Worm (Caenorhabditis elegans) whole organism, L4 larva: ENCODE data around the gene brd-1.
A peak's percentile ranks its signal among the peaks of the same experiment; 100 is the strongest.

ENCODE experiments used
- D1046.2 ChIP-seq: fragments of 200-800 bp; sonication (Bioruptor generic); IDR thresholded peaks from 2 replicates; pipeline ENCODE4 v1.3.6; 2022; ENCODE audit warnings: missing genetic modification characterization, missing compliant biosample characterization
- F10B5.3 ChIP-seq: sonication (generic microtip); optimal IDR thresholded peaks from 2 replicates; lab custom pipeline; 2016; ENCODE audit warnings: mild to moderate bottlenecking, missing genetic modification characterization, missing compliant biosample characterization
- F37D6.2 ChIP-seq: sonication (generic microtip); optimal IDR thresholded peaks from 2 replicates; lab custom pipeline; 2016; ENCODE audit warnings: mild to moderate bottlenecking, missing genetic modification characterization, missing compliant biosample characterization
- F49E8.2 ChIP-seq: sonication (generic microtip); optimal IDR thresholded peaks from 2 replicates; lab custom pipeline; 2016; ENCODE audit warnings: missing compliant biosample characterization, mild to moderate bottlenecking, missing genetic modification characterization, borderline replicate concordance
- R02D3.7 ChIP-seq: fragments of 150-350 bp; sonication (generic microtip); optimal IDR thresholded peaks from 3 replicates; lab custom pipeline; 2014; ENCODE audit warnings: missing biosample characterization, missing genetic modification characterization
- T20F7.1 ChIP-seq: fragments of 200-800 bp; sonication (Bioruptor generic); optimal IDR thresholded peaks from 2 replicates; lab custom pipeline; 2018; ENCODE audit warnings: mild to moderate bottlenecking, missing genetic modification characterization, missing compliant biosample characterization
- Y105C5A.15 ChIP-seq: fragments of 200-800 bp; sonication (Bioruptor generic); IDR thresholded peaks from 2 replicates; pipeline ENCODE4 v1.3.6; 2022; ENCODE audit warnings: missing genetic modification characterization, missing compliant biosample characterization
- Y48G9A.11 ChIP-seq: fragments of 200-800 bp; sonication (Bioruptor generic); IDR thresholded peaks from 2 replicates; pipeline ENCODE4 v1.3.6; 2022; ENCODE audit warnings: missing genetic modification reagents, missing genetic modification characterization, missing compliant biosample characterization
- ZK337.2 ChIP-seq: fragments of 200-800 bp; sonication (Bioruptor generic); IDR thresholded peaks from 2 replicates; pipeline ENCODE4 v1.3.6; 2022; ENCODE audit warnings: missing genetic modification reagents, missing genetic modification characterization, missing compliant biosample characterization
- ZK546.5 ChIP-seq, 2 experiments: sonication (generic microtip); optimal IDR thresholded peaks; 2 replicates each; lab custom pipeline; 2017; ENCODE audit warnings: missing biosample characterization in 2 of 2, missing genetic modification characterization in 2 of 2
- aly-2 ChIP-seq: sonication (generic microtip); optimal IDR thresholded peaks from 2 replicates; lab custom pipeline; 2018; ENCODE audit warnings: missing biosample characterization, missing genetic modification characterization
- ama-1 ChIP-seq: fragments of 150-350 bp; optimal IDR thresholded peaks from 2 replicates; lab custom pipeline; 2014; ENCODE audit warnings: inconsistent platforms, mixed read lengths
- attf-4 ChIP-seq: sonication (generic microtip); optimal IDR thresholded peaks from 3 replicates; lab custom pipeline; 2017; ENCODE audit warnings: missing biosample characterization, missing genetic modification characterization
- ceh-20 ChIP-seq: fragments of 200-800 bp; sonication (Bioruptor generic); IDR thresholded peaks from 2 replicates; pipeline ENCODE4 v1.3.6; 2022; ENCODE audit warnings: missing genetic modification reagents, missing genetic modification characterization, missing compliant biosample characterization
- ceh-32 ChIP-seq: sonication (generic microtip); optimal IDR thresholded peaks from 2 replicates; lab custom pipeline; 2016; ENCODE audit warnings: mild to moderate bottlenecking, missing genetic modification characterization, missing compliant biosample characterization; ENCODE audit not compliant: poor library complexity
- ceh-62 ChIP-seq: sonication (generic microtip); optimal IDR thresholded peaks from 2 replicates; lab custom pipeline; 2017; ENCODE audit warnings: missing biosample characterization, missing genetic modification characterization
- ces-1 ChIP-seq: fragments of 150-350 bp; sonication (generic microtip); optimal IDR thresholded peaks from 4 replicates; lab custom pipeline; 2014; ENCODE audit warnings: missing biosample characterization, missing genetic modification reagents, missing genetic modification characterization
- daf-16 ChIP-seq, 3 experiments: sonication (generic microtip); optimal IDR thresholded peaks; 2 replicates each; lab custom pipeline; 2016 to 2017; ENCODE audit warnings: missing genetic modification characterization in 3 of 3, missing genetic modification reagents in 3 of 3, mild to moderate bottlenecking in 2 of 3, missing compliant biosample characterization in 2 of 3, missing biosample characterization in 1 of 3, moderate library complexity in 1 of 3
- daf-19 ChIP-seq: fragments of 200-800 bp; sonication (Bioruptor generic); conservative IDR thresholded peaks from 2 replicates; pipeline ENCODE4 v1.3.6; 2022; ENCODE audit warnings: missing genetic modification characterization, missing compliant biosample characterization
- dmd-6 ChIP-seq: fragments of 200-800 bp; sonication (Bioruptor generic); IDR thresholded peaks from 2 replicates; pipeline ENCODE4 v1.3.6; 2022; ENCODE audit warnings: missing genetic modification reagents, missing genetic modification characterization, missing compliant biosample characterization
- dpl-1 ChIP-seq: fragments of 150-350 bp; optimal IDR thresholded peaks from 2 replicates; lab custom pipeline; 2014; ENCODE audit warnings: missing biosample characterization, missing genetic modification reagents, missing genetic modification characterization
- dve-1 ChIP-seq: sonication (generic microtip); optimal IDR thresholded peaks from 2 replicates; lab custom pipeline; 2017; ENCODE audit warnings: antibody characterized with exemption, mild to moderate bottlenecking, missing genetic modification characterization, missing compliant biosample characterization; ENCODE audit not compliant: insufficient read depth
- egl-27 ChIP-seq: sonication (generic microtip); optimal IDR thresholded peaks from 3 replicates; lab custom pipeline; 2017; ENCODE audit warnings: missing biosample characterization, missing genetic modification reagents, missing genetic modification characterization
- hif-1 ChIP-seq, 2 experiments: sonication (generic microtip); optimal IDR thresholded peaks; 2 replicates each; lab custom pipeline; 2016 to 2017; ENCODE audit warnings: missing compliant biosample characterization in 2 of 2, missing genetic modification characterization in 2 of 2, missing genetic modification reagents in 2 of 2, missing genotype in 2 of 2, mild to moderate bottlenecking in 1 of 2
- hlh-11 ChIP-seq: fragments of 200-800 bp; sonication (Bioruptor generic); optimal IDR thresholded peaks from 2 replicates; lab custom pipeline; 2018; ENCODE audit warnings: mild to moderate bottlenecking, missing genetic modification characterization, missing compliant biosample characterization
- jun-1 ChIP-seq: fragments of 150-350 bp; optimal IDR thresholded peaks from 2 replicates; lab custom pipeline; 2014; ENCODE audit warnings: missing biosample characterization, missing genetic modification reagents, missing genetic modification characterization
- lin-1 ChIP-seq: fragments of 200-800 bp; sonication (Bioruptor generic); IDR thresholded peaks from 2 replicates; pipeline ENCODE4 v1.3.6; 2022; ENCODE audit warnings: missing genetic modification reagents, missing genetic modification characterization, missing compliant biosample characterization
- lin-13 ChIP-seq: fragments of 150-350 bp; optimal IDR thresholded peaks from 2 replicates; lab custom pipeline; 2014; ENCODE audit warnings: missing biosample characterization, missing genetic modification reagents, missing genetic modification characterization
- lin-39 ChIP-seq: fragments of 150-350 bp; optimal IDR thresholded peaks from 2 replicates; lab custom pipeline; 2014; ENCODE audit warnings: missing biosample characterization, missing genetic modification reagents, missing genetic modification characterization
- lsy-2 ChIP-seq, 2 experiments: fragments of 150-350 bp in 1 of 2; sonication (generic microtip) in 1 of 2; optimal IDR thresholded peaks; 2 replicates each; lab custom pipeline; 2014 to 2017; ENCODE audit warnings: missing biosample characterization in 2 of 2, missing genetic modification characterization in 2 of 2
- mdl-1 ChIP-seq, 2 experiments: fragments of 150-350 bp in 1 of 2; sonication (generic microtip) in 1 of 2; optimal IDR thresholded peaks; 2 replicates each; lab custom pipeline; 2014 to 2017; ENCODE audit warnings: missing biosample characterization in 2 of 2, missing genetic modification characterization in 2 of 2
- mdt-29 ChIP-seq: fragments of 200-800 bp; sonication (Bioruptor generic); IDR thresholded peaks from 2 replicates; pipeline ENCODE4 v1.3.6; 2022; ENCODE audit warnings: missing genetic modification reagents, missing genetic modification characterization, missing compliant biosample characterization
- mep-1 ChIP-seq: fragments of 150-350 bp; sonication (generic microtip); optimal IDR thresholded peaks from 3 replicates; lab custom pipeline; 2014; ENCODE audit warnings: missing biosample characterization, missing genetic modification characterization
- nhr-10 ChIP-seq: fragments of 150-350 bp; optimal IDR thresholded peaks from 2 replicates; lab custom pipeline; 2014; ENCODE audit warnings: missing biosample characterization, missing genetic modification characterization
- nhr-102 ChIP-seq: sonication (generic microtip); optimal IDR thresholded peaks from 2 replicates; lab custom pipeline; 2016; ENCODE audit warnings: mild to moderate bottlenecking, missing genetic modification characterization, moderate library complexity, missing compliant biosample characterization
- nhr-11 ChIP-seq: fragments of 150-350 bp; optimal IDR thresholded peaks from 2 replicates; lab custom pipeline; 2014; ENCODE audit warnings: missing biosample characterization, missing genetic modification characterization
- nhr-28 ChIP-seq: fragments of 150-350 bp; optimal IDR thresholded peaks from 2 replicates; lab custom pipeline; 2014; ENCODE audit warnings: missing biosample characterization, missing genetic modification characterization
- nhr-42 ChIP-seq: fragments of 200-800 bp; sonication (Bioruptor generic); IDR thresholded peaks from 2 replicates; pipeline ENCODE4 v1.3.6; 2022; ENCODE audit warnings: missing genetic modification characterization, missing compliant biosample characterization
- php-3 ChIP-seq: fragments of 200-800 bp; sonication (Bioruptor generic); IDR thresholded peaks from 2 replicates; pipeline ENCODE4 v1.3.6; 2022; ENCODE audit warnings: missing genetic modification reagents, missing genetic modification characterization, missing compliant biosample characterization
- set-16 ChIP-seq: fragments of 200-800 bp; sonication (Bioruptor generic); IDR thresholded peaks from 2 replicates; pipeline ENCODE4 v1.3.6; 2022; ENCODE audit warnings: missing genetic modification reagents, missing genetic modification characterization, missing compliant biosample characterization
- snpc-4 ChIP-seq: fragments of 150-350 bp; optimal IDR thresholded peaks from 2 replicates; lab custom pipeline; 2014; ENCODE audit warnings: missing biosample characterization, missing genetic modification characterization
- unc-39 ChIP-seq: sonication (generic microtip); optimal IDR thresholded peaks from 2 replicates; lab custom pipeline; 2017; ENCODE audit warnings: missing biosample characterization, missing genetic modification characterization
- unc-62 ChIP-seq, 3 experiments: fragments of 150-350 bp in 1 of 3; sonication (generic microtip); optimal IDR thresholded peaks in 2 of 3; peaks in 1 of 3; 1 replicate in 1 of 3; 2 replicates in 2 of 3; lab custom pipeline; 2014 to 2017; ENCODE audit warnings: missing biosample characterization in 3 of 3, missing genetic modification characterization in 3 of 3, missing genetic modification reagents in 3 of 3, missing genotype in 1 of 3
- vab-7 ChIP-seq: fragments of 200-800 bp; sonication (Bioruptor generic); IDR thresholded peaks from 2 replicates; pipeline ENCODE4 v1.3.6; 2022; ENCODE audit warnings: missing genetic modification reagents, missing genetic modification characterization, missing compliant biosample characterization
- zfp-2 ChIP-seq: sonication (generic microtip); optimal IDR thresholded peaks from 2 replicates; lab custom pipeline; 2016; ENCODE audit warnings: mild to moderate bottlenecking, missing genetic modification characterization, missing compliant biosample characterization

brd-1 gene

DNA sequence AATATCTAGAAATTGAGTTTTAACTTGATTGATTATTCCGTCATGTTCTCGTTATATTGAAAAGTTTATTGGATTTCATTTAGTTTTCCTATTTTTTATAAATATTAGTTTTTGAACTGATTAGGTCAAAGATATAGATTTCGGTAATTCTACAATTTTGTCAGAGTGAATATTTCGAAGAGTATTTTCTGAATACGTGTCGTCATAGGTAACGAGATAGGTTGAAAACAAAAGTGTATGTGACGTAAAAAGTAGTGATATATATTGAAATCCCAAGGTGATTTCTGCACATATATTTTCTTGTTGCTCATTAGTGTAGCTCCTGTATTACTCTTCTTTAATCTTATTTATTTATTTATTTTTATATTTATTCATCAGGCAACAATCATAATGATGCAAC is 8.5 kb downstream of the brd-1 start, which contains the start of gene K04C2.7:
TSS of gene K04C2.7 (plus strand) at position 301 of the 400 bp plus-strand sequence.
- no peak for TF ChIP-seq mdl-1 (tag; optimal IDR thresholded peaks at IDR 0.05; lab: Kevin White, UChicago)
- no peak for TF ChIP-seq ceh-32 (tag; lab: Kevin White, UChicago)
- TF ChIP-seq F49E8.2 (tag; lab: Kevin White, UChicago) = no peak
- no peak for TF ChIP-seq R02D3.7
- TF ChIP-seq set-16 = no peak
- TF ChIP-seq lin-39 (tag; lab: Kevin White, UChicago) = no peak
- no peak for TF ChIP-seq T20F7.1 (GFP tag; lab: Kevin White, UChicago)
- TF ChIP-seq D1046.2 (GFP tag; lab: Robert Waterston, UW) = no peak

DNA sequence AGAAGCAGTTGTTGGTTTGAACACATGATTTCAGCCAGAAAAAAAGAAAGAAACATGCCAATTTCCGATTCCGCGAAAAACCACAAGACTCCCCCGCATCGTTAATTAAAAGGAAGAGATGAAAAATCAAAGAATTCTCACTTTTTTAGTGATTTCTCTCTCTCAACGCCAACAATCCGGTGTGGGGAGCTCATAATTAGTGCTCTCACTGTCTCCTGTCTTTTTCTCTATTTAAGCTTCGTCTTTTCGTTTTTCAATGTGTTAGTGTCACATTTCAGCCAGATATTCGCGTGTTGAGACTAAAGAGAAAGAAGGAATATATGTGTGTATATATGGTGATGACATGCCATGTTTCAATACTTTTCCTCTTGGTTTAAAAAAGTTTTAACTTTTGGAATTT is 15.6 kb downstream of the brd-1 start:
- TF ChIP-seq nhr-11 (tag; lab: Kevin White, UChicago) (peak; percentile 32), F37D6.2 (peak; percentile 10), hif-1 (tag; optimal IDR thresholded peaks at IDR 0.05; lab: Kevin White, UChicago) (peak in 1 of 2 experiments; percentile 36), ZK337.2 (GFP tag; lab: Robert Waterston, UW) (0 out of 2 replicates have a peak, but pooled peaks have one; percentile 12), R02D3.7 (no peak), daf-16 (GFP tag; optimal IDR thresholded peaks at IDR 0.05; lab: Kevin White, UChicago) (peak in 1 of 2 experiments; percentile 44), daf-16 (tag; optimal IDR thresholded peaks at IDR 0.05; lab: Kevin White, UChicago) (no peak), jun-1 (no peak), egl-27 (tag; lab: Kevin White, UChicago) (no peak), mep-1 (peak; percentile 48), lsy-2 (tag; optimal IDR thresholded peaks at IDR 0.05; lab: Kevin White, UChicago) (peak; percentile 5 to 64), daf-19 (GFP tag; lab: Robert Waterston, UW) (no peak), ama-1 (peak; percentile 1), nhr-42 (GFP tag; lab: Robert Waterston, UW) (no peak), Y48G9A.11 (no peak)

DNA sequence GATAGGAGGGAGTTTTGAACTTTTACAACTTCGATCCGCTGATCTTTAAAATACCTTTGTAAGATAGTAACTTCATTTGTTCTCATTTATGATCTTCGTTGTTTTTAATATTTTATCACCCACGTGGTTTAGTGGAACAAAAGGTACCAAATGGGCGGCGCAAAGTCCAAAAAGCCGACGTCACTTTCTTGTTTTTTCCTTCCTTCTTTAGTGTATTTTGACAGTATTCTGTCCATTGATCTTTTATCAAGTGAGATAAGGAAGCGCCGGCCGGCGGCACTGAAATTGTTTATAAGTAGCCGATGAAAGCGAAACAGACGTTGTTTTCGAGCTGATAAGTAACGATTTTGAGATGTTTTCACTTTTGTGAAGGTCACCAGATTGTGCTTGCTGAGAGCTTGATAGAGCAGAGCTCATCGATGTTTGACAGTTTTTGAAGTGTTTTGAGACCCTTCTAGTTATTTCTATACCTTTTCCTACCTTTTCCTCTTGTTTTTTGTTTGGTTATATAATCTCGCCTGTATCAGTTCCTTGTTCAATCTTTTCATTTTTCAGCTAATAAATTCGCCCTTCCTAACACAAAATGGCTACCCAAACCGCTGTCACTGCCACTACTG is 16.7 kb downstream of the brd-1 start, which contains the start of gene K04C2.3:
TSS of gene K04C2.3 (plus strand) at position 556 of the 617 bp plus-strand sequence.
- TF ChIP-seq php-3 (GFP tag; lab: Robert Waterston, UW) (no peak), unc-39 (tag; lab: Kevin White, UChicago) (no peak), lin-13 (GFP tag; lab: Kevin White, UChicago) (no peak), dpl-1 (GFP tag; lab: Kevin White, UChicago) (no peak), aly-2 (tag; lab: Kevin White, UChicago) (no peak), ceh-20 (GFP tag; lab: Robert Waterston, UW) (0 out of 2 replicates have a peak, but pooled peaks have one; percentile 19), vab-7 (GFP tag; lab: Robert Waterston, UW) (no peak), set-16 (no peak), nhr-11 (tag; lab: Kevin White, UChicago) (no peak), lsy-2 (tag; optimal IDR thresholded peaks at IDR 0.05; lab: Kevin White, UChicago) (no peak), zfp-2 (no peak), dve-1 (tag; lab: Kevin White, UChicago) (peak; percentile 88), unc-62 (GFP tag; optimal IDR thresholded peaks at IDR 0.05 in 1 of 2; lab: Kevin White, UChicago) (peak in 1 of 2 experiments; percentile 95), unc-62 (tag; optimal IDR thresholded peaks at IDR 0.05; lab: Kevin White, UChicago) (no peak), attf-4 (tag; lab: Kevin White, UChicago) (no peak), mdl-1 (tag; optimal IDR thresholded peaks at IDR 0.05; lab: Kevin White, UChicago) (peak in 1 of 2 experiments; percentile 53), F10B5.3 (tag; lab: Kevin White, UChicago) (no peak), dmd-6 (GFP tag; lab: Robert Waterston, UW) (peak; percentile 21; the same call in 1 of the 2 replicates), T20F7.1 (GFP tag; lab: Kevin White, UChicago) (no peak), ceh-32 (tag; lab: Kevin White, UChicago) (no peak), nhr-28 (tag; lab: Kevin White, UChicago) (peak; percentile 1), ces-1 (GFP tag; lab: Kevin White, UChicago) (no peak), nhr-102 (peak; percentile 27), lin-1 (GFP tag; lab: Robert Waterston, UW) (no peak), mdt-29 (GFP tag; lab: Robert Waterston, UW) (no peak), ZK546.5 (tag; optimal IDR thresholded peaks at IDR 0.05; lab: Kevin White, UChicago) (no peak), nhr-10 (tag; lab: Kevin White, UChicago) (peak; percentile 23), daf-16 (GFP tag; optimal IDR thresholded peaks at IDR 0.05; lab: Kevin White, UChicago) (no peak), daf-16 (tag; optimal IDR thresholded peaks at IDR 0.05; lab: Kevin White, UChicago) (peak; percentile 86), Y105C5A.15 (GFP tag; lab: Robert Waterston, UW) (no peak), hlh-11 (tag; lab: Kevin White, UChicago) (peak; percentile 70), snpc-4 (no peak), ceh-62 (no peak)
